Fruit fly (Drosophila melanogaster) whole organism, wandering third instar larva: ENCODE measurements around the gene Hel89B.
A peak's percentile ranks its signal among the peaks of the same experiment; 100 is the strongest.

Experiments
- Abd-B ChIP-seq: fragments of >200 bp; optimal IDR thresholded peaks from 2 replicates; lab custom pipeline; 2017; ENCODE audit warnings: missing biosample characterization, missing genetic modification characterization
- CG32264 ChIP-seq: fragments of 200-800 bp; sonication (Bioruptor generic); optimal IDR thresholded peaks from 2 replicates; lab custom pipeline; 2016; ENCODE audit warnings: missing biosample characterization, missing genetic modification characterization
- CG9705 ChIP-seq: fragments of 200-800 bp; sonication (Bioruptor generic); optimal IDR thresholded peaks from 2 replicates; lab custom pipeline; 2018; ENCODE audit warnings: missing biosample characterization, mild to moderate bottlenecking, missing genetic modification characterization
- CrebA ChIP-seq: fragments of 200-800 bp; sonication (Bioruptor generic); optimal IDR thresholded peaks from 2 replicates; lab custom pipeline; 2016; ENCODE audit warnings: missing biosample characterization, mild to moderate bottlenecking, missing genetic modification characterization, borderline replicate concordance
- Dfd ChIP-seq: fragments of >200 bp; optimal IDR thresholded peaks from 2 replicates; lab custom pipeline; 2017; ENCODE audit warnings: missing biosample characterization, missing genetic modification characterization
- Dif ChIP-seq: fragments of 200-275, 200-300 bp; sonication (Bioruptor generic); optimal IDR thresholded peaks from 2 replicates; lab custom pipeline; 2018; ENCODE audit warnings: missing biosample characterization, missing genetic modification characterization; ENCODE audit not compliant: partially characterized antibody
- GATAd ChIP-seq: sonication (Bioruptor generic); optimal IDR thresholded peaks from 2 replicates; lab custom pipeline; 2016; ENCODE audit warnings: missing biosample characterization, missing genetic modification characterization
- HLH106 ChIP-seq: fragments of 200-800 bp; optimal IDR thresholded peaks from 3 replicates; lab custom pipeline; 2019; ENCODE audit warnings: missing biosample characterization, mild to moderate bottlenecking, missing genetic modification characterization, moderate library complexity
- Hnf4 ChIP-seq: fragments of 200-800 bp; sonication (Bioruptor generic); optimal IDR thresholded peaks from 2 replicates; lab custom pipeline; 2016; ENCODE audit warnings: missing biosample characterization, mild to moderate bottlenecking, missing genetic modification characterization
- Hr78 ChIP-seq: fragments of >200 bp; optimal IDR thresholded peaks from 2 replicates; lab custom pipeline; 2017; ENCODE audit warnings: missing biosample characterization, missing genetic modification characterization
- Hr83 ChIP-seq: fragments of 200-300 bp; sonication (Bioruptor generic); optimal IDR thresholded peaks from 2 replicates; lab custom pipeline; 2016; ENCODE audit warnings: missing biosample characterization, mild to moderate bottlenecking, missing genetic modification characterization, moderate library complexity; ENCODE audit not compliant: poor library complexity, severe bottlenecking
- Jra ChIP-seq: sonication (Bioruptor generic); optimal IDR thresholded peaks from 2 replicates; lab custom pipeline; 2016; ENCODE audit warnings: missing biosample characterization, missing genetic modification characterization
- Mio ChIP-seq: sonication (Bioruptor generic); optimal IDR thresholded peaks from 2 replicates; lab custom pipeline; 2016; ENCODE audit warnings: missing biosample characterization, missing genetic modification characterization
- Myc ChIP-seq: fragments of >200 bp; optimal IDR thresholded peaks from 2 replicates; lab custom pipeline; 2017
- N ChIP-seq: fragments of >200 bp; optimal IDR thresholded peaks from 2 replicates; lab custom pipeline; 2018; ENCODE audit warnings: missing biosample characterization, missing external identifiers, missing genetic modification characterization
- OdsH ChIP-seq: fragments of 200-800 bp; sonication (Bioruptor generic); optimal IDR thresholded peaks from 2 replicates; lab custom pipeline; 2016; ENCODE audit warnings: missing biosample characterization, mild to moderate bottlenecking, missing genetic modification characterization
- Rel ChIP-seq, 2 experiments: fragments of 200-800 bp; sonication (Bioruptor generic) in 1 of 2; optimal IDR thresholded peaks; 2 replicates in 1 of 2; 3 replicates in 1 of 2; lab custom pipeline; 2016 to 2019; ENCODE audit warnings: mild to moderate bottlenecking in 2 of 2, missing biosample characterization in 2 of 2, missing genetic modification characterization in 2 of 2, moderate library complexity in 1 of 2
- Sp1 ChIP-seq: fragments of 200-800 bp; sonication (Bioruptor generic); optimal IDR thresholded peaks from 3 replicates; lab custom pipeline; 2019; ENCODE audit warnings: missing biosample characterization, mild to moderate bottlenecking, missing genetic modification characterization, moderate library complexity
- Vsx2 ChIP-seq: fragments of 200-300, 225-300 bp; sonication (Bioruptor generic); optimal IDR thresholded peaks from 2 replicates; lab custom pipeline; 2018; ENCODE audit warnings: missing biosample characterization, missing genetic modification characterization; ENCODE audit not compliant: partially characterized antibody
- br ChIP-seq: fragments of 200-800 bp; sonication (Bioruptor generic); optimal IDR thresholded peaks from 2 replicates; lab custom pipeline; 2016; ENCODE audit warnings: missing biosample characterization, missing genetic modification characterization
- brk ChIP-seq: fragments of 200-800 bp; sonication (Bioruptor generic); optimal IDR thresholded peaks from 2 replicates; lab custom pipeline; 2016; ENCODE audit warnings: missing biosample characterization, mild to moderate bottlenecking, missing genetic modification characterization
- dl ChIP-seq, 2 experiments: fragments of 175-275, 200-275 bp in 1 of 2; fragments of 200-275 bp in 1 of 2; sonication (Bioruptor generic); optimal IDR thresholded peaks; lab custom pipeline; 2018; ENCODE audit warnings: mild to moderate bottlenecking in 2 of 2, missing biosample characterization in 2 of 2, missing genetic modification characterization in 2 of 2, moderate library complexity in 2 of 2; ENCODE audit not compliant: partially characterized antibody in 2 of 2, insufficient read depth in 1 of 2
- dmrt93B ChIP-seq: fragments of 200-800 bp; sonication (Bioruptor generic); optimal IDR thresholded peaks from 2 replicates; lab custom pipeline; 2018; ENCODE audit warnings: missing biosample characterization, mild to moderate bottlenecking, missing genetic modification characterization
- dsf ChIP-seq: sonication (Bioruptor generic); optimal IDR thresholded peaks from 2 replicates; lab custom pipeline; 2016; ENCODE audit warnings: missing biosample characterization, missing genetic modification characterization, borderline replicate concordance
- ey ChIP-seq: fragments of 200-800 bp; sonication (Bioruptor generic); optimal IDR thresholded peaks from 2 replicates; lab custom pipeline; 2016; ENCODE audit warnings: missing biosample characterization, missing genetic modification characterization
- foxo ChIP-seq, 2 experiments: fragments of 200-800 bp; sonication (Bioruptor generic); optimal IDR thresholded peaks; 2 replicates in 1 of 2; 3 replicates in 1 of 2; lab custom pipeline; 2016 to 2017; ENCODE audit warnings: missing biosample characterization in 2 of 2, missing genetic modification characterization in 2 of 2
- fru ChIP-seq: fragments of 200-800 bp; sonication (Bioruptor generic); optimal IDR thresholded peaks from 3 replicates; lab custom pipeline; 2016; ENCODE audit warnings: missing biosample characterization, mild to moderate bottlenecking, missing genetic modification characterization
- h ChIP-seq: fragments of 200-800 bp; sonication (Bioruptor generic); optimal IDR thresholded peaks from 3 replicates; lab custom pipeline; 2016; ENCODE audit warnings: missing biosample characterization, mild to moderate bottlenecking, missing genetic modification characterization
- jim ChIP-seq: fragments of 175-275, 200-325 bp; sonication (Bioruptor generic); optimal IDR thresholded peaks from 2 replicates; lab custom pipeline; 2016; ENCODE audit warnings: missing biosample characterization, mild to moderate bottlenecking, missing genetic modification characterization
- lola ChIP-seq: fragments of >200 bp; optimal IDR thresholded peaks from 2 replicates; lab custom pipeline; 2017; ENCODE audit warnings: missing biosample characterization, missing genetic modification characterization
- pan ChIP-seq: fragments of >200 bp; optimal IDR thresholded peaks from 2 replicates; lab custom pipeline; 2017
- psq ChIP-seq: fragments of 200-800 bp; sonication (Bioruptor generic); optimal IDR thresholded peaks from 3 replicates; lab custom pipeline; 2017; ENCODE audit warnings: missing biosample characterization, mild to moderate bottlenecking, missing genetic modification characterization, moderate library complexity
- rgr ChIP-seq: fragments of 200-800 bp; sonication (Bioruptor generic); optimal IDR thresholded peaks from 3 replicates; lab custom pipeline; 2016; ENCODE audit warnings: missing biosample characterization, mild to moderate bottlenecking, missing genetic modification characterization
- sage ChIP-seq: fragments of 200-800 bp; sonication (Bioruptor generic); optimal IDR thresholded peaks from 2 replicates; lab custom pipeline; 2016; ENCODE audit warnings: missing biosample characterization, mild to moderate bottlenecking, missing genetic modification characterization
- sv ChIP-seq: fragments of 200-800 bp; sonication (Bioruptor generic); optimal IDR thresholded peaks from 3 replicates; lab custom pipeline; 2016; ENCODE audit warnings: missing biosample characterization, missing genetic modification characterization
- tai ChIP-seq: sonication (Bioruptor generic); optimal IDR thresholded peaks from 2 replicates; lab custom pipeline; 2016; ENCODE audit warnings: missing biosample characterization, missing genetic modification characterization
- usp ChIP-seq: fragments of >200 bp; optimal IDR thresholded peaks from 2 replicates; lab custom pipeline; 2017; ENCODE audit warnings: missing biosample characterization, missing genetic modification characterization
- woc ChIP-seq: sonication (Bioruptor generic); optimal IDR thresholded peaks from 2 replicates; lab custom pipeline; 2016; ENCODE audit warnings: missing biosample characterization, mild to moderate bottlenecking, missing genetic modification characterization

Hel89B gene

dm6 chr3R:15972979-15973486 is at the start of gene Hel89B:
Gene Hel89B (plus strand): TSS chr3R:15973298.
- TF ChIP-seq Hnf4 (GFP tag; lab: Kevin White, UChicago) (peak; percentile 66), Rel (GFP tag; optimal IDR thresholded peaks at IDR 0.05; lab: Kevin White, UChicago) (no peak), Rel (tag; optimal IDR thresholded peaks at IDR 0.05; lab: Kevin White, UChicago) (peak; percentile 3), pan (lab: Kevin White, UChicago) (no peak), OdsH (GFP tag; lab: Kevin White, UChicago) (no peak), fru (peak; percentile 46), brk (GFP tag; lab: Kevin White, UChicago) (no peak), sv (GFP tag; lab: Kevin White, UChicago) (peak; percentile 31), woc (GFP tag; lab: Kevin White, UChicago) (peak; percentile 67), Vsx2 (no peak), foxo (GFP tag; optimal IDR thresholded peaks at IDR 0.05; lab: Kevin White, UChicago) (peak; percentile 25 to 29), Myc (peak; percentile 30), usp (GFP tag; lab: Kevin White, UChicago) (no peak), rgr (peak; percentile 25), h (GFP tag; lab: Kevin White, UChicago) (peak; percentile 7), CG32264 (GFP tag; lab: Kevin White, UChicago) (no peak), ey (peak; percentile 28), dl (GFP tag; optimal IDR thresholded peaks at IDR 0.05; lab: Kevin White, UChicago; ENCODE audit: insufficient read depth in 1 of 2, partially characterized antibody in 2 of 2) (peak in 1 of 2 experiments; percentile 28), Mio (GFP tag; lab: Kevin White, UChicago) (no peak), Hr83 (peak; percentile 31), sage (no peak), Abd-B (GFP tag; lab: Kevin White, UChicago) (peak; percentile 31), psq (no peak), CrebA (GFP tag; lab: Kevin White, UChicago) (no peak), Dif (GFP tag; lab: Kevin White, UChicago) (peak; percentile 57), Dfd (GFP tag; lab: Kevin White, UChicago) (no peak), CG9705 (peak; percentile 44), Jra (GFP tag; lab: Kevin White, UChicago) (peak; percentile 48), Sp1 (GFP tag; lab: Kevin White, UChicago) (no peak), HLH106 (tag; lab: Kevin White, UChicago) (peak; percentile 59), br (peak; percentile 27), Hr78 (GFP tag; lab: Kevin White, UChicago) (peak; percentile 83), GATAd (GFP tag; lab: Kevin White, UChicago) (no peak), jim (no peak), tai (no peak), N (peak; percentile 99), dmrt93B (no peak), dsf (GFP tag; lab: Kevin White, UChicago) (peak; percentile 4), lola (GFP tag; lab: Kevin White, UChicago) (peak; percentile 74)

dm6 chr3R:15925329-15925728 is 47.8 kb upstream of the Hel89B start, which contains the start of gene CG34276:
Gene CG34276 (plus strand): TSS chr3R:15925629.
- TF ChIP-seq br, result no peak
- no peak for TF ChIP-seq Hr83
- no peak for TF ChIP-seq HLH106 (tag; lab: Kevin White, UChicago)
- no peak for TF ChIP-seq dl (GFP tag; optimal IDR thresholded peaks at IDR 0.05; lab: Kevin White, UChicago; ENCODE audit: insufficient read depth in 1 of 2, partially characterized antibody in 2 of 2)
- no peak for TF ChIP-seq Rel (GFP tag; optimal IDR thresholded peaks at IDR 0.05; lab: Kevin White, UChicago)
- TF ChIP-seq Rel (tag; optimal IDR thresholded peaks at IDR 0.05; lab: Kevin White, UChicago), result no peak
- no peak for TF ChIP-seq woc (GFP tag; lab: Kevin White, UChicago)
- no peak for TF ChIP-seq dsf (GFP tag; lab: Kevin White, UChicago)
- no peak for TF ChIP-seq OdsH (GFP tag; lab: Kevin White, UChicago)
- no peak for TF ChIP-seq tai
- no peak for TF ChIP-seq CG32264 (GFP tag; lab: Kevin White, UChicago)
- TF ChIP-seq Mio (GFP tag; lab: Kevin White, UChicago), result no peak
- no peak for TF ChIP-seq ey
- TF ChIP-seq Hnf4 (GFP tag; lab: Kevin White, UChicago), result no peak
- TF ChIP-seq Jra (GFP tag; lab: Kevin White, UChicago), result no peak
- TF ChIP-seq Sp1 (GFP tag; lab: Kevin White, UChicago), result no peak
- no peak for TF ChIP-seq Vsx2
- TF ChIP-seq fru, result no peak
- TF ChIP-seq N, result no peak
- TF ChIP-seq GATAd (GFP tag; lab: Kevin White, UChicago), result no peak
